Fruit fly (Drosophila melanogaster) whole organism, prepupa: ENCODE results near the gene Prosalpha3T.

Source experiments
- CG11294 ChIP-seq: fragments of 200-800 bp; sonication (Bioruptor generic); IDR thresholded peaks from 2 replicates; pipeline ENCODE4 v1.3.6; 2022; ENCODE audit warnings: missing biosample characterization, missing genetic modification characterization
- CG16779 ChIP-seq: fragments of 200-800 bp; sonication (Bioruptor generic); optimal IDR thresholded peaks from 3 replicates; lab custom pipeline; 2017; ENCODE audit warnings: missing biosample characterization, mild to moderate bottlenecking, missing genetic modification characterization
- CG9139 ChIP-seq: fragments of 200-800 bp; sonication (Bioruptor generic); optimal IDR thresholded peaks from 3 replicates; lab custom pipeline; 2017; ENCODE audit warnings: missing biosample characterization, mild to moderate bottlenecking, missing genetic modification characterization
- Lpt ChIP-seq: fragments of 200-800 bp; sonication (Bioruptor generic); optimal IDR thresholded peaks from 3 replicates; lab custom pipeline; 2016; ENCODE audit warnings: missing biosample characterization, missing genetic modification characterization
- acj6 ChIP-seq: fragments of 200-800 bp; sonication (Bioruptor generic); optimal IDR thresholded peaks from 3 replicates; lab custom pipeline; 2016; ENCODE audit warnings: missing biosample characterization, missing genetic modification characterization
- lz ChIP-seq: fragments of 200-800 bp; sonication (Bioruptor generic); optimal IDR thresholded peaks from 3 replicates; lab custom pipeline; 2016; ENCODE audit warnings: missing biosample characterization, missing genetic modification characterization

dm6 chr3R:31123315-31123714, at the start of gene Prosalpha3T:
- TF ChIP-seq CG9139 (GFP tag; lab: Kevin White, UChicago) (no peak), CG11294 (GFP tag; lab: Robert Waterston, UW) (no peak), lz (GFP tag; lab: Kevin White, UChicago) (no peak), CG16779 (tag; lab: Kevin White, UChicago) (no peak), Lpt (no peak), acj6 (GFP tag; lab: Kevin White, UChicago) (no peak)
